Worm (Caenorhabditis elegans): ENCODE measurements around the gene Y37D8A.4.

Y37D8A.4 gene

ce11 chrIII:12831696-12832095 lies 7.1 kb downstream of the Y37D8A.4 start:
- TF ChIP-seq pha-4 (tag; optimal IDR thresholded peaks at IDR 0.05) (no peak), fkh-6 (tag; optimal IDR thresholded peaks at IDR 0.05) (no peak), hlh-8 (tag; optimal IDR thresholded peaks at IDR 0.05) (no peak), tbx-7 (tag; optimal IDR thresholded peaks at IDR 0.05) (no peak), unc-3 (GFP tag; conservative IDR thresholded peaks at IDR 0.05) (no peak), unc-3 (tag; optimal IDR thresholded peaks at IDR 0.05) (no peak), pha-2 (tag; optimal IDR thresholded peaks at IDR 0.05) (no peak), Y22D7AL.16 (tag; optimal IDR thresholded peaks at IDR 0.05) (no peak), ztf-16 (tag; optimal IDR thresholded peaks at IDR 0.05) (no peak), ceh-24 (tag; optimal IDR thresholded peaks at IDR 0.05) (no peak), ets-4 (tag; optimal IDR thresholded peaks at IDR 0.05) (no peak), elt-2 (tag; optimal IDR thresholded peaks at IDR 0.05) (no peak), fkh-10 (GFP tag; optimal IDR thresholded peaks at IDR 0.05) (no peak), ttx-3 (tag; optimal IDR thresholded peaks at IDR 0.05) (no peak), pag-3 (tag; optimal IDR thresholded peaks at IDR 0.05; ENCODE audit: borderline replicate concordance) (no peak), ceh-19 (GFP tag; optimal IDR thresholded peaks at IDR 0.05) (no peak), elt-4 (tag; optimal IDR thresholded peaks at IDR 0.05) (no peak), dmd-4 (tag; optimal IDR thresholded peaks at IDR 0.05; ENCODE audit: borderline replicate concordance) (no peak), unc-86 (tag; optimal IDR thresholded peaks at IDR 0.05) (no peak)

- TF ChIP-seq ref-2 (tag; optimal IDR thresholded peaks at IDR 0.05) = no peak
- TF ChIP-seq pag-3 (tag; optimal IDR thresholded peaks at IDR 0.05; ENCODE audit: borderline replicate concordance) = no peak
- TF ChIP-seq hlh-30 (tag; optimal IDR thresholded peaks at IDR 0.05; ENCODE audit: insufficient read depth) = no peak
- no peak for TF ChIP-seq npax-4 (tag; optimal IDR thresholded peaks at IDR 0.05)
- no peak for TF ChIP-seq sdc-2 (tag; optimal IDR thresholded peaks at IDR 0.05)
- no peak for TF ChIP-seq unc-86 (tag; optimal IDR thresholded peaks at IDR 0.05)
- no peak for TF ChIP-seq ceh-31 (tag; optimal IDR thresholded peaks at IDR 0.05)
- TF ChIP-seq che-1 (tag; optimal IDR thresholded peaks at IDR 0.05) = no peak
- TF ChIP-seq nfya-1 (tag; optimal IDR thresholded peaks at IDR 0.05) = no peak
- no peak for TF ChIP-seq ceh-19 (GFP tag; optimal IDR thresholded peaks at IDR 0.05)
- TF ChIP-seq mec-3 (tag; optimal IDR thresholded peaks at IDR 0.05; ENCODE audit: borderline replicate concordance) = no peak
- no peak for TF ChIP-seq ceh-24 (tag; optimal IDR thresholded peaks at IDR 0.05)
- TF ChIP-seq ama-1 (optimal IDR thresholded peaks at IDR 0.05) = no peak
These were observed 9.7 kb downstream of the Y37D8A.4 start, which contains the start of gene Y37D8A.3 for ce11 chrIII:12829068-12829467. Gene Y37D8A.3 (plus strand): TSS chrIII:12829368.

ce11 chrIII:12822608-12823261 lies 16.0 kb downstream of the Y37D8A.4 start:
- TF ChIP-seq hlh-30 (tag; optimal IDR thresholded peaks at IDR 0.05; ENCODE audit: insufficient read depth) = no peak
- no peak for TF ChIP-seq unc-86 (tag; optimal IDR thresholded peaks at IDR 0.05)
- TF ChIP-seq syd-9 (tag; optimal IDR thresholded peaks at IDR 0.05) = no peak
- TF ChIP-seq fkh-10 (GFP tag; optimal IDR thresholded peaks at IDR 0.05) = no peak
- no peak for TF ChIP-seq ama-1 (optimal IDR thresholded peaks at IDR 0.05)
- TF ChIP-seq ttx-3 (tag; optimal IDR thresholded peaks at IDR 0.05) = no peak
- TF ChIP-seq hlh-13 (GFP tag; optimal IDR thresholded peaks at IDR 0.05) = no peak
- no peak for TF ChIP-seq ceh-19 (GFP tag; optimal IDR thresholded peaks at IDR 0.05)
- no peak for TF ChIP-seq ceh-45 (GFP tag; IDR thresholded peaks at IDR 0.05)
- peak; percentile 75 for TF ChIP-seq nfya-1 (tag; optimal IDR thresholded peaks at IDR 0.05)
- no peak for TF ChIP-seq sdc-2 (tag; optimal IDR thresholded peaks at IDR 0.05)
- TF ChIP-seq dve-1 (tag; optimal IDR thresholded peaks at IDR 0.05) = peak; percentile 31
- peak; percentile 24 for TF ChIP-seq K02D7.2 (tag; optimal IDR thresholded peaks at IDR 0.05)
- TF ChIP-seq che-1 (tag; optimal IDR thresholded peaks at IDR 0.05) = no peak
- TF ChIP-seq ceh-14 (tag; optimal IDR thresholded peaks at IDR 0.05) = no peak

- TF ChIP-seq unc-42 (tag; optimal IDR thresholded peaks at IDR 0.05) (peak; percentile 55), pha-4 (tag; optimal IDR thresholded peaks at IDR 0.05) (no peak)
These were observed 17.4 kb downstream of the Y37D8A.4 start for ce11 chrIII:12821331-12821730.

Data from whole organism, late embryonic.